Worm (Caenorhabditis elegans): ENCODE data around the gene skih-2.

The skih-2 gene

ce11 chrIV:11176967-11177366 lies 34.8 kb upstream of the skih-2 start, which contains the start of gene rap-3:
rap-3 (plus strand) TSS chrIV:11177267.
- TF ChIP-seq skn-1 (tag; optimal IDR thresholded peaks at IDR 0.05): no peak
- TF ChIP-seq lin-13 (GFP tag; optimal IDR thresholded peaks at IDR 0.05): no peak
- no peak for TF ChIP-seq egl-27 (tag; optimal IDR thresholded peaks at IDR 0.05)
- no peak for TF ChIP-seq nhr-21 (tag; optimal IDR thresholded peaks at IDR 0.05)
- TF ChIP-seq ztf-11 (tag; optimal IDR thresholded peaks at IDR 0.05): no peak

DNA sequence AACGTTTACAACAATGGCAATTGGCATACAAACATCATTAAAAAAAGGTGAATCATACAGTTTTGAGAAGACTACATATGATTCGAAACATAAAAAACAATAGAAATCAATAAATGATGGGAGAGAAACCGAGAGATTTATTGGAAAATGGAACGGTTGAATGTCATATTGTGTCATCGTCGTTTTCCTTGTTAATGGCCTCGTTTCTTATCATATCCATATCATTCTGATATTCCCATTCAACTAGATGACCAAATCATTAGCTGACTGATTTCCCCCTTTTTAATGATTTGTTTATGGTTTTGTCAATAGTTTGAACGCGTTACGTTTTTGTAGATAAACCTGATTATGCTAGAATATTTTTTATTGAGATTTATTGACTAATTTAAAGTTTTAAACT lies 32.6 kb upstream of the skih-2 start:
- no peak for TF ChIP-seq unc-62 (GFP tag; optimal IDR thresholded peaks at IDR 0.05)
- no peak for TF ChIP-seq ama-1 (optimal IDR thresholded peaks at IDR 0.05)
- TF ChIP-seq mbf-1 (tag; optimal IDR thresholded peaks at IDR 0.05): no peak
- TF ChIP-seq ceh-82 (tag; optimal IDR thresholded peaks at IDR 0.05): no peak
- TF ChIP-seq fos-1 (tag; optimal IDR thresholded peaks at IDR 0.05): peak; percentile 1
- no peak for TF ChIP-seq egl-27 (tag; optimal IDR thresholded peaks at IDR 0.05)
- TF ChIP-seq nhr-6 (tag; optimal IDR thresholded peaks at IDR 0.05): no peak
- no peak for TF ChIP-seq C34F6.9 (tag; optimal IDR thresholded peaks at IDR 0.05)
- no peak for TF ChIP-seq nhr-12 (tag; optimal IDR thresholded peaks at IDR 0.05)
- no peak for TF ChIP-seq nhr-10 (tag; optimal IDR thresholded peaks at IDR 0.05)
- TF ChIP-seq mab-5 (tag; optimal IDR thresholded peaks at IDR 0.05): no peak
- peak; percentile 29 for TF ChIP-seq sma-3 (GFP tag; optimal IDR thresholded peaks at IDR 0.05)
- no peak for TF ChIP-seq ztf-4 (tag; optimal IDR thresholded peaks at IDR 0.05)
- no peak for TF ChIP-seq mdl-1 (tag; optimal IDR thresholded peaks at IDR 0.05)
- no peak for TF ChIP-seq R02D3.7 (tag; optimal IDR thresholded peaks at IDR 0.05)

DNA sequence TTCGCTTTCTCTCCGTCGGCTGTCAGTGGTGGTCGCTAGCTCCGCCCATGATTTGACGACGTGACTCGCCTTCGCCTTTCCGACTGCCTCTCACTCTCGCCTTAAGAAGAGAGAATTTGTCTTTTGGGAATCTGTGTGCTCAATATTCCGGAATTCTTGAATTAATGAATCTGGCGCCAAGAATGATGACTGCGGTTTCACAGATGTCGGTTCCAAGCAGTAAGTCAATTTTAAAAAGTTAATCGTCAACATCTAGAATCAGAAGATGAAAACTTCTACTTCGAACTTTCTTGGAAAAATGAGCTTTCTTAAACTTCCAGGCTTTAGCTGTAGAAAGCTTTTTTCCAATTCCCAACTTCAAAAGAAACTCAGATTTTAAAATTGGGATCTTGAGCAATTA lies 27.5 kb upstream of the skih-2 start, which contains the start of gene nhr-67:
Gene nhr-67, plus strand, starts transcription at position 97 of the 400 bp plus-strand sequence.
- no peak for TF ChIP-seq aly-2 (tag; optimal IDR thresholded peaks at IDR 0.05)
- no peak for TF ChIP-seq elt-1 (tag; optimal IDR thresholded peaks at IDR 0.05)
- no peak for TF ChIP-seq lin-13 (GFP tag; optimal IDR thresholded peaks at IDR 0.05)
- TF ChIP-seq unc-39 (tag; optimal IDR thresholded peaks at IDR 0.05): no peak
- TF ChIP-seq gmeb-1 (tag; optimal IDR thresholded peaks at IDR 0.05): no peak

- TF ChIP-seq lin-39 (tag; optimal IDR thresholded peaks at IDR 0.05): no peak
- no peak for TF ChIP-seq nhr-129 (tag; optimal IDR thresholded peaks at IDR 0.05)
- TF ChIP-seq nhr-10 (tag; optimal IDR thresholded peaks at IDR 0.05): no peak
- TF ChIP-seq sma-3 (GFP tag; optimal IDR thresholded peaks at IDR 0.05): no peak
- TF ChIP-seq unc-39 (tag; optimal IDR thresholded peaks at IDR 0.05): no peak
- no peak for TF ChIP-seq mbf-1 (tag; optimal IDR thresholded peaks at IDR 0.05)
- TF ChIP-seq nhr-77 (tag; optimal IDR thresholded peaks at IDR 0.05): no peak
- TF ChIP-seq nhr-12 (tag; optimal IDR thresholded peaks at IDR 0.05): no peak
- no peak for TF ChIP-seq snpc-4 (tag; optimal IDR thresholded peaks at IDR 0.05)
- no peak for TF ChIP-seq mab-5 (tag; optimal IDR thresholded peaks at IDR 0.05)
- no peak for TF ChIP-seq mdl-1 (tag; optimal IDR thresholded peaks at IDR 0.05)
Measured at ce11 chrIV:11164831-11165230, 22.7 kb upstream of the skih-2 start, which contains the start of gene C08F8.6. C08F8.6 (minus strand) TSS chrIV:11164931.

DNA sequence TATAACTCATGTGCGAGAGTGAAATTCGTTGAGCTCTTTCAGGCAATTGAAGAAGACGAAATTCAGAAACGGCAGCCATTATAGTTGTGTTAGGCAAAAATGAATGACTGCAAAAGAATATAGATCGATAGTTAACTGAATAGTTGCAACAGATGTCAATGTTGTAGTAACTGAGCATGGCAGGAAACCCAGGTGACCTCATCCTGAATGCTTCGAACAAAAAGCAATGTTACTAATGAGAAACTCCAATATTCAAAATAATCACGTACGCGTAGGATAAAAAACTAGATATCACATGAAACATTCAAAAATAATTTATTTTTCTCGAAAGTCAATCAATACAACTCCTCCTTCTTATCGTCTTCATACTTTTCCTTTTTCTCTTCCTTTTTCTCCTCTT lies 20.3 kb upstream of the skih-2 start, which contains the start of gene fbxb-9:
Gene fbxb-9, minus strand, starts transcription at position 101 of the 400 bp plus-strand sequence.
- TF ChIP-seq nhr-11 (tag; optimal IDR thresholded peaks at IDR 0.05): no peak
- TF ChIP-seq lin-11 (tag; optimal IDR thresholded peaks at IDR 0.05): no peak
- no peak for TF ChIP-seq nhr-10 (tag; optimal IDR thresholded peaks at IDR 0.05)
- TF ChIP-seq aly-2 (tag; optimal IDR thresholded peaks at IDR 0.05): no peak
- no peak for TF ChIP-seq ztf-11 (tag; optimal IDR thresholded peaks at IDR 0.05)
- no peak for TF ChIP-seq R02D3.7 (tag; optimal IDR thresholded peaks at IDR 0.05)
- no peak for TF ChIP-seq sma-9 (GFP tag; optimal IDR thresholded peaks at IDR 0.05)
- no peak for TF ChIP-seq sma-9 (tag; optimal IDR thresholded peaks at IDR 0.05)
- TF ChIP-seq nhr-23 (tag; optimal IDR thresholded peaks at IDR 0.05): no peak

ce11 chrIV:11160707-11161106 lies 18.5 kb upstream of the skih-2 start, which contains the start of gene C08F8.15:
C08F8.15 (minus strand) TSS chrIV:11160807.
- no peak for TF ChIP-seq lin-39 (tag; optimal IDR thresholded peaks at IDR 0.05)
- no peak for TF ChIP-seq sma-9 (GFP tag; optimal IDR thresholded peaks at IDR 0.05)
- no peak for TF ChIP-seq sma-9 (tag; optimal IDR thresholded peaks at IDR 0.05)
- no peak for TF ChIP-seq lin-13 (GFP tag; optimal IDR thresholded peaks at IDR 0.05)
- no peak for TF ChIP-seq nhr-10 (tag; optimal IDR thresholded peaks at IDR 0.05)
- no peak for TF ChIP-seq C34F6.9 (tag; optimal IDR thresholded peaks at IDR 0.05)
- no peak for TF ChIP-seq skn-1 (tag; optimal IDR thresholded peaks at IDR 0.05)
- no peak for TF ChIP-seq gmeb-1 (tag; optimal IDR thresholded peaks at IDR 0.05)
- TF ChIP-seq F13H6.1 (tag; optimal IDR thresholded peaks at IDR 0.05): no peak
- no peak for TF ChIP-seq mab-5 (tag; optimal IDR thresholded peaks at IDR 0.05)
- no peak for TF ChIP-seq dmd-4 (tag; optimal IDR thresholded peaks at IDR 0.05)
- no peak for TF ChIP-seq nhr-6 (tag; optimal IDR thresholded peaks at IDR 0.05)
- TF ChIP-seq blmp-1 (tag; optimal IDR thresholded peaks at IDR 0.05; ENCODE audit: insufficient read depth): no peak
- no peak for TF ChIP-seq R02D3.7 (tag; optimal IDR thresholded peaks at IDR 0.05)
- no peak for TF ChIP-seq mbf-1 (tag; optimal IDR thresholded peaks at IDR 0.05)
- TF ChIP-seq fos-1 (tag; optimal IDR thresholded peaks at IDR 0.05): no peak
